Worm (Caenorhabditis elegans): ENCODE data around the gene F54C9.3.
A peak's percentile ranks its signal among the peaks of the same experiment; 100 is the strongest.

Gene F54C9.3

ce11 chrII:8536060-8536459 is 30.6 kb downstream of the F54C9.3 start, which contains the start of gene W01C9.2:
TSS of gene W01C9.2 (plus strand) at chrII:8536360.
- no peak for TF ChIP-seq F13H6.1 (tag; optimal IDR thresholded peaks at IDR 0.05)
- no peak for TF ChIP-seq hlh-6 (tag; optimal IDR thresholded peaks at IDR 0.05)
- no peak for TF ChIP-seq pax-1 (tag; optimal IDR thresholded peaks at IDR 0.05)
- no peak for TF ChIP-seq sox-4 (tag; optimal IDR thresholded peaks at IDR 0.05)
- TF ChIP-seq unc-86 (tag; optimal IDR thresholded peaks at IDR 0.05), result no peak
- no peak for TF ChIP-seq ceh-34 (tag; optimal IDR thresholded peaks at IDR 0.05)
- TF ChIP-seq che-1 (tag; optimal IDR thresholded peaks at IDR 0.05), result no peak
- no peak for TF ChIP-seq lin-11 (tag; optimal IDR thresholded peaks at IDR 0.05)
- TF ChIP-seq unc-42 (tag; optimal IDR thresholded peaks at IDR 0.05), result no peak
- TF ChIP-seq ceh-14 (tag; optimal IDR thresholded peaks at IDR 0.05), result no peak
- no peak for TF ChIP-seq pat-9 (tag; optimal IDR thresholded peaks at IDR 0.05)

- TF ChIP-seq pax-1 (tag; optimal IDR thresholded peaks at IDR 0.05) (no peak), pros-1 (tag; optimal IDR thresholded peaks at IDR 0.05) (no peak), tbx-2 (tag; optimal IDR thresholded peaks at IDR 0.05) (peak; percentile 48), ceh-31 (tag; optimal IDR thresholded peaks at IDR 0.05) (peak; percentile 8), nfya-1 (tag; optimal IDR thresholded peaks at IDR 0.05) (peak; percentile 51), pha-2 (tag; optimal IDR thresholded peaks at IDR 0.05) (peak; percentile 16), ceh-34 (tag; optimal IDR thresholded peaks at IDR 0.05) (peak; percentile 65), pha-4 (tag; optimal IDR thresholded peaks at IDR 0.05) (no peak), fkh-6 (tag; optimal IDR thresholded peaks at IDR 0.05) (no peak)
Observed at ce11 chrII:8532015-8532414, 34.6 kb downstream of the F54C9.3 start.

- no peak for TF ChIP-seq pros-1 (tag; optimal IDR thresholded peaks at IDR 0.05)
- no peak for TF ChIP-seq lin-11 (tag; optimal IDR thresholded peaks at IDR 0.05)
- no peak for TF ChIP-seq ttx-3 (tag; optimal IDR thresholded peaks at IDR 0.05)
- TF ChIP-seq Y22D7AL.16 (tag; optimal IDR thresholded peaks at IDR 0.05), result no peak
- TF ChIP-seq pqm-1 (tag; optimal IDR thresholded peaks at IDR 0.05), result no peak
- TF ChIP-seq rnt-1 (tag; optimal IDR thresholded peaks at IDR 0.05), result no peak
Observed at ce11 chrII:8531181-8531759, 35.4 kb downstream of the F54C9.3 start, which contains the start of gene gldi-7. TSS of gene gldi-7 (minus strand) at chrII:8531222.

ce11 chrII:8529176-8529698 is 37.4 kb downstream of the F54C9.3 start:
- TF ChIP-seq C38D4.7 (GFP tag; optimal IDR thresholded peaks at IDR 0.05) (no peak), unc-3 (GFP tag; conservative IDR thresholded peaks at IDR 0.05) (no peak), unc-3 (tag; optimal IDR thresholded peaks at IDR 0.05) (no peak), ref-2 (tag; optimal IDR thresholded peaks at IDR 0.05) (peak; percentile 13), rnt-1 (tag; optimal IDR thresholded peaks at IDR 0.05) (peak; percentile 2)

ce11 chrII:8525133-8525736 is 41.4 kb downstream of the F54C9.3 start, which contains the start of the genes prp-9 and mrps-18B:
TSS of gene prp-9 (minus strand) at chrII:8525396.
TSS of gene mrps-18B (plus strand) at chrII:8525681.
- no peak for TF ChIP-seq ceh-6 (GFP tag; optimal IDR thresholded peaks at IDR 0.05)
- TF ChIP-seq dve-1 (tag; optimal IDR thresholded peaks at IDR 0.05), result no peak
- no peak for TF ChIP-seq ets-4 (tag; optimal IDR thresholded peaks at IDR 0.05)
- no peak for TF ChIP-seq tbx-7 (tag; optimal IDR thresholded peaks at IDR 0.05)
- TF ChIP-seq ceh-18 (tag; optimal IDR thresholded peaks at IDR 0.05), result no peak

ce11 chrII:8520625-8521024 is 46.0 kb downstream of the F54C9.3 start, which contains the start of gene cht-2:
TSS of gene cht-2 (plus strand) at chrII:8520925.
- no peak for TF ChIP-seq K09A11.1 (tag; optimal IDR thresholded peaks at IDR 0.05; ENCODE audit: insufficient read depth)
